Fruit fly (Drosophila melanogaster) whole organism, embryonic: ENCODE data around the gene Orct2.

Source experiments
- Ada2b ChIP-seq: fragments of 200-800 bp; sonication (Bioruptor generic); IDR thresholded peaks from 2 replicates; pipeline ENCODE4 v1.3.6; 2022; ENCODE audit warnings: missing biosample characterization, missing genetic modification characterization
- B-H1 ChIP-seq: fragments of 200-800 bp; sonication (Bioruptor generic); IDR thresholded peaks from 3 replicates; pipeline ENCODE4 v1.3.6; 2022; ENCODE audit warnings: missing biosample characterization, missing genetic modification characterization
- CG12104 ChIP-seq: fragments of 200-800 bp; sonication (Bioruptor generic); optimal IDR thresholded peaks from 3 replicates; lab custom pipeline; 2016; ENCODE audit warnings: missing biosample characterization, missing genetic modification characterization
- CG12155 ChIP-seq: fragments of 200-800 bp; sonication (Bioruptor generic); optimal IDR thresholded peaks from 3 replicates; lab custom pipeline; 2016; ENCODE audit warnings: missing biosample characterization, missing genetic modification characterization
- CG12659 ChIP-seq: fragments of 200-800 bp; sonication (Bioruptor generic); optimal IDR thresholded peaks from 3 replicates; lab custom pipeline; 2017; ENCODE audit warnings: mild to moderate bottlenecking, missing biosample characterization, missing genetic modification reagents, missing genetic modification characterization
- CG12744 ChIP-seq: fragments of 200-800 bp; sonication (Bioruptor generic); optimal IDR thresholded peaks from 2 replicates; lab custom pipeline; 2016; ENCODE audit warnings: missing biosample characterization, missing genetic modification characterization
- CG13123 ChIP-seq: fragments of 200-800 bp; sonication (Bioruptor generic); optimal IDR thresholded peaks from 2 replicates; lab custom pipeline; 2016; ENCODE audit warnings: missing biosample characterization, missing genetic modification characterization
- CG14965 ChIP-seq: fragments of 200-800 bp; sonication (Bioruptor generic); optimal IDR thresholded peaks from 2 replicates; lab custom pipeline; 2016; ENCODE audit warnings: missing biosample characterization, missing genetic modification characterization, borderline replicate concordance
- CG1647 ChIP-seq: fragments of 200-800 bp; sonication (Bioruptor generic); optimal IDR thresholded peaks from 3 replicates; lab custom pipeline; 2016; ENCODE audit warnings: missing biosample characterization, missing genetic modification characterization
- CG16815 ChIP-seq: fragments of 200-800 bp; sonication (Bioruptor generic); optimal IDR thresholded peaks from 3 replicates; lab custom pipeline; 2017; ENCODE audit warnings: missing biosample characterization, mild to moderate bottlenecking, missing genetic modification characterization
- CG16863 ChIP-seq: fragments of 200-800 bp; sonication (Bioruptor generic); optimal IDR thresholded peaks from 3 replicates; lab custom pipeline; 2016; ENCODE audit warnings: missing biosample characterization, missing genetic modification characterization
- CG17328 ChIP-seq: fragments of 200-800 bp; sonication (Bioruptor generic); IDR thresholded peaks from 2 replicates; pipeline ENCODE4 v1.3.6; 2022; ENCODE audit warnings: missing biosample characterization, missing genetic modification characterization
- CG17612 ChIP-seq: fragments of 200-800 bp; sonication (Bioruptor generic); IDR thresholded peaks from 2 replicates; pipeline ENCODE4 v1.3.6; 2022; ENCODE audit warnings: missing biosample characterization, missing genetic modification characterization
- CG17912 ChIP-seq: fragments of 200-800 bp; sonication (Bioruptor generic); optimal IDR thresholded peaks from 2 replicates; lab custom pipeline; 2018; ENCODE audit warnings: missing biosample characterization, mild to moderate bottlenecking, missing genetic modification characterization
- CG18262 ChIP-seq: fragments of 200-800 bp; optimal IDR thresholded peaks from 3 replicates; lab custom pipeline; 2019; ENCODE audit warnings: missing biosample characterization, mild to moderate bottlenecking, missing genetic modification characterization, moderate library complexity
- CG32772 ChIP-seq: fragments of 200-800 bp; sonication (Bioruptor generic); IDR thresholded peaks from 2 replicates; pipeline ENCODE4 v1.3.6; 2022; ENCODE audit warnings: missing biosample characterization, missing genetic modification characterization
- CG3407 ChIP-seq: fragments of 200-800 bp; sonication (Bioruptor generic); optimal IDR thresholded peaks from 2 replicates; lab custom pipeline; 2018; ENCODE audit warnings: missing biosample characterization, mild to moderate bottlenecking, missing genetic modification characterization
- CG34224 ChIP-seq: fragments of 200-800 bp; sonication (Bioruptor generic); IDR thresholded peaks from 3 replicates; pipeline ENCODE4 v1.3.6; 2022; ENCODE audit warnings: missing biosample characterization, missing genetic modification characterization; ENCODE audit not compliant: partially characterized antibody
- CG34422 ChIP-seq: fragments of 200-800 bp; sonication (Bioruptor generic); IDR thresholded peaks from 3 replicates; pipeline ENCODE4 v1.3.6; 2022; ENCODE audit warnings: missing biosample characterization, missing genetic modification characterization
- CG6254 ChIP-seq: fragments of 200-800 bp; sonication (Bioruptor generic); optimal IDR thresholded peaks from 3 replicates; lab custom pipeline; 2017; ENCODE audit warnings: mild to moderate bottlenecking, missing biosample characterization, missing genetic modification reagents, missing genetic modification characterization
- CG6791 ChIP-seq: fragments of 200-800 bp; sonication (Bioruptor generic); IDR thresholded peaks from 3 replicates; pipeline ENCODE4 v1.3.6; 2022; ENCODE audit warnings: missing biosample characterization, missing genetic modification characterization; ENCODE audit not compliant: partially characterized antibody
- CG7357 ChIP-seq: fragments of 200-800 bp; sonication (Bioruptor generic); IDR thresholded peaks from 3 replicates; pipeline ENCODE4 v1.3.6; 2022; ENCODE audit warnings: missing biosample characterization, missing genetic modification characterization
- CG8765 ChIP-seq: fragments of 200-800 bp; sonication (Bioruptor generic); IDR thresholded peaks from 2 replicates; pipeline ENCODE4 v1.3.6; 2022; ENCODE audit warnings: missing biosample characterization, missing genetic modification characterization
- CG8924 ChIP-seq: fragments of 200-800 bp; optimal IDR thresholded peaks from 3 replicates; lab custom pipeline; 2019; ENCODE audit warnings: missing biosample characterization, mild to moderate bottlenecking, missing genetic modification characterization, moderate library complexity
- CG9932 ChIP-seq: fragments of 200-800 bp; sonication (Bioruptor generic); IDR thresholded peaks from 2 replicates; pipeline ENCODE4 v1.3.6; 2022; ENCODE audit warnings: missing biosample characterization, missing genetic modification characterization
- Doc3 ChIP-seq: fragments of 200-800 bp; sonication (Bioruptor generic); IDR thresholded peaks from 3 replicates; pipeline ENCODE4 v1.3.6; 2022; ENCODE audit warnings: missing biosample characterization, missing genetic modification characterization; ENCODE audit not compliant: partially characterized antibody
- E2f1 ChIP-seq: fragments of 200-800 bp; sonication (Bioruptor generic); IDR thresholded peaks from 2 replicates; pipeline ENCODE4 v1.3.6; 2022; ENCODE audit warnings: missing biosample characterization, missing genetic modification characterization
- Fer3 ChIP-seq: fragments of 200-800 bp; sonication (Bioruptor generic); optimal IDR thresholded peaks from 2 replicates; lab custom pipeline; 2018; ENCODE audit warnings: missing biosample characterization, mild to moderate bottlenecking, missing genetic modification characterization, moderate library complexity
- HHEX ChIP-seq: fragments of 200-800 bp; sonication (Bioruptor generic); optimal IDR thresholded peaks from 3 replicates; lab custom pipeline; 2017; ENCODE audit warnings: missing biosample characterization, mild to moderate bottlenecking, missing genetic modification characterization, missing genetic modification reagents
- MBD-R2 ChIP-seq: fragments of 200-800 bp; sonication (Bioruptor generic); IDR thresholded peaks from 2 replicates; pipeline ENCODE4 v1.3.6; 2022; ENCODE audit warnings: missing biosample characterization, missing genetic modification characterization
- Meics ChIP-seq: fragments of 200-800 bp; sonication (Bioruptor generic); optimal IDR thresholded peaks from 2 replicates; lab custom pipeline; 2017; ENCODE audit warnings: missing biosample characterization, mild to moderate bottlenecking, missing genetic modification characterization
- Nf-YA ChIP-seq: fragments of 200-800 bp; sonication (Bioruptor generic); IDR thresholded peaks from 2 replicates; pipeline ENCODE4 v1.3.6; 2022; ENCODE audit warnings: missing biosample characterization, missing genetic modification characterization
- Xbp1 ChIP-seq: fragments of 200-800 bp; sonication (Bioruptor generic); optimal IDR thresholded peaks from 3 replicates; lab custom pipeline; 2016; ENCODE audit warnings: missing biosample characterization, mild to moderate bottlenecking, missing genetic modification characterization
- ap ChIP-seq: fragments of 200-800 bp; sonication (Bioruptor generic); IDR thresholded peaks from 2 replicates; pipeline ENCODE4 v1.3.6; 2022; ENCODE audit warnings: missing biosample characterization, missing genetic modification characterization
- ara ChIP-seq: fragments of 200-800 bp; sonication (Bioruptor generic); IDR thresholded peaks from 2 replicates; pipeline ENCODE4 v1.3.6; 2022; ENCODE audit warnings: missing biosample characterization, missing genetic modification characterization
- az2 ChIP-seq: fragments of 200-800 bp; sonication (Bioruptor generic); optimal IDR thresholded peaks from 3 replicates; lab custom pipeline; 2016; ENCODE audit warnings: missing biosample characterization, missing genetic modification characterization
- bsh ChIP-seq, 2 experiments: fragments of 200-800 bp; sonication (Bioruptor generic); optimal IDR thresholded peaks; 2 replicates each; lab custom pipeline; 2017 to 2018; ENCODE audit warnings: mild to moderate bottlenecking in 2 of 2, missing biosample characterization in 2 of 2, missing genetic modification characterization in 2 of 2, moderate library complexity in 1 of 2
- chif ChIP-seq, 2 experiments: fragments of 200-800 bp; sonication (Bioruptor generic); optimal IDR thresholded peaks; 3 replicates each; lab custom pipeline; 2016; ENCODE audit warnings: missing biosample characterization in 2 of 2, missing genetic modification characterization in 2 of 2
- dysf ChIP-seq: fragments of 200-800 bp; sonication (Bioruptor generic); IDR thresholded peaks from 3 replicates; pipeline ENCODE4 v1.3.6; 2022; ENCODE audit warnings: missing biosample characterization, missing genetic modification characterization
- grau ChIP-seq: fragments of 200-800 bp; optimal IDR thresholded peaks from 3 replicates; lab custom pipeline; 2019; ENCODE audit warnings: missing biosample characterization, mild to moderate bottlenecking, missing genetic modification characterization, moderate library complexity
- oc ChIP-seq: fragments of 200-800 bp; sonication (Bioruptor generic); optimal IDR thresholded peaks from 2 replicates; lab custom pipeline; 2018; ENCODE audit warnings: missing biosample characterization, mild to moderate bottlenecking, missing genetic modification characterization, moderate library complexity
- org-1 ChIP-seq: fragments of 200-800 bp; sonication (Bioruptor generic); optimal IDR thresholded peaks from 2 replicates; lab custom pipeline; 2017; ENCODE audit warnings: missing biosample characterization, missing genetic modification characterization
- phol ChIP-seq: fragments of 200-800 bp; sonication (Bioruptor generic); optimal IDR thresholded peaks from 3 replicates; lab custom pipeline; 2018; ENCODE audit warnings: missing biosample characterization, mild to moderate bottlenecking, missing genetic modification characterization, moderate library complexity
- run ChIP-seq: fragments of 200-800 bp; sonication (Bioruptor generic); optimal IDR thresholded peaks from 3 replicates; lab custom pipeline; 2018; ENCODE audit warnings: missing biosample characterization, mild to moderate bottlenecking, missing genetic modification characterization
- sd ChIP-seq: fragments of 200-800 bp; sonication (Bioruptor generic); optimal IDR thresholded peaks from 3 replicates; lab custom pipeline; 2018; ENCODE audit warnings: missing biosample characterization, mild to moderate bottlenecking, missing genetic modification characterization, moderate library complexity
- shn ChIP-seq: fragments of 200-800 bp; sonication (Bioruptor generic); optimal IDR thresholded peaks from 3 replicates; lab custom pipeline; 2016; ENCODE audit warnings: missing biosample characterization, missing genetic modification characterization
- tap ChIP-seq: fragments of 200-800 bp; optimal IDR thresholded peaks from 3 replicates; lab custom pipeline; 2019; ENCODE audit warnings: missing biosample characterization, mild to moderate bottlenecking, missing genetic modification characterization, moderate library complexity
- zf30C ChIP-seq: fragments of 200-800 bp; sonication (Bioruptor generic); optimal IDR thresholded peaks from 3 replicates; lab custom pipeline; 2018; ENCODE audit warnings: missing biosample characterization, mild to moderate bottlenecking, missing genetic modification characterization

Orct2 gene

dm6 chr3R:24295556-24296465 lies 23.0 kb downstream of the Orct2 start (continued):
- TF ChIP-seq org-1 (GFP tag; lab: Kevin White, UChicago) = peak; percentile 64
- TF ChIP-seq az2 (GFP tag; lab: Kevin White, UChicago) = peak; percentile 75
- peak; percentile 78 for TF ChIP-seq CG12659 (GFP tag; lab: Kevin White, UChicago)
- peak; percentile 74 for TF ChIP-seq CG32772 (GFP tag; lab: Robert Waterston, UW)
- no peak for TF ChIP-seq Doc3 (GFP tag; lab: Robert Waterston, UW)
- TF ChIP-seq CG1647 = peak; percentile 40
- peak; percentile 58 for TF ChIP-seq Nf-YA
- TF ChIP-seq CG17912 = no peak
- TF ChIP-seq CG18262 (tag; lab: Kevin White, UChicago) = peak; percentile 81
- TF ChIP-seq CG13123 (GFP tag; lab: Kevin White, UChicago) = no peak
- TF ChIP-seq CG16863 (GFP tag; lab: Kevin White, UChicago) = peak; percentile 33
- TF ChIP-seq CG6791 (GFP tag; lab: Robert Waterston, UW) = no peak
- TF ChIP-seq oc (tag; lab: Kevin White, UChicago) = peak; percentile 72
- peak; percentile 61; the same call in 1 of the 2 replicates for TF ChIP-seq MBD-R2 (GFP tag; lab: Robert Waterston, UW)
- peak; percentile 76 for TF ChIP-seq CG12744 (GFP tag; lab: Kevin White, UChicago)
- TF ChIP-seq CG34422 = peak; percentile 91
- peak; percentile 87 for TF ChIP-seq CG17328 (GFP tag; lab: Robert Waterston, UW)
- peak; percentile 84 for TF ChIP-seq CG9932 (GFP tag; lab: Robert Waterston, UW)
- peak; percentile 86 for TF ChIP-seq dysf (GFP tag; lab: Robert Waterston, UW)
- TF ChIP-seq CG3407 = peak; percentile 48
- peak; percentile 82 to 90 for TF ChIP-seq bsh (GFP tag; optimal IDR thresholded peaks at IDR 0.05; lab: Kevin White, UChicago)
- peak; percentile 55; the same call in 1 of the 2 replicates for TF ChIP-seq CG17612
- TF ChIP-seq CG12104 = peak; percentile 63
- TF ChIP-seq chif (GFP tag; optimal IDR thresholded peaks at IDR 0.05; lab: Kevin White, UChicago) = peak; percentile 30 to 82
- peak; percentile 79 for TF ChIP-seq CG8765
- peak; percentile 64 for TF ChIP-seq sd
- TF ChIP-seq CG8924 = peak; percentile 80
- TF ChIP-seq CG6254 = no peak
- peak; percentile 74 for TF ChIP-seq phol (tag; lab: Kevin White, UChicago)
- TF ChIP-seq ara = peak; percentile 87
- peak; percentile 78 for TF ChIP-seq CG16815 (GFP tag; lab: Kevin White, UChicago)
- TF ChIP-seq run (tag; lab: Kevin White, UChicago) = peak; percentile 18
- TF ChIP-seq ap = peak; percentile 65; the same call in 1 of the 2 replicates
- TF ChIP-seq zf30C (GFP tag; lab: Kevin White, UChicago) = no peak
- TF ChIP-seq CG34224 (GFP tag; lab: Robert Waterston, UW) = no peak
- peak; percentile 5 for TF ChIP-seq Meics
- TF ChIP-seq Ada2b (GFP tag; lab: Robert Waterston, UW) = peak; percentile 87
- TF ChIP-seq E2f1 (GFP tag; lab: Robert Waterston, UW) = peak; percentile 79
- TF ChIP-seq B-H1 = peak; percentile 69
- TF ChIP-seq Xbp1 (GFP tag; lab: Kevin White, UChicago) = peak; percentile 80
- peak; percentile 78 for TF ChIP-seq Fer3 (tag; lab: Kevin White, UChicago)
- TF ChIP-seq HHEX (GFP tag; lab: Kevin White, UChicago) = no peak
- TF ChIP-seq shn (GFP tag; lab: Kevin White, UChicago) = peak; percentile 27
- peak; percentile 98 for TF ChIP-seq grau (tag; lab: Kevin White, UChicago)
- TF ChIP-seq CG14965 (GFP tag; lab: Kevin White, UChicago) = no peak
- peak; percentile 73 for TF ChIP-seq tap (tag; lab: Kevin White, UChicago)
- TF ChIP-seq CG12155 (GFP tag; lab: Kevin White, UChicago) = peak; percentile 81
- TF ChIP-seq CG7357 (GFP tag; lab: Robert Waterston, UW) = peak; percentile 67; the same call in 2 of the 3 replicates
